Fruit fly (Drosophila melanogaster): ENCODE data around the gene RhoU.

Gene RhoU

dm6 chrX:10106562-10107147 is 20.3 kb downstream of the RhoU start:
- TF ChIP-seq tj (GFP tag; optimal IDR thresholded peaks at IDR 0.05) (peak; percentile 92), toe (GFP tag; optimal IDR thresholded peaks at IDR 0.05) (no peak), CG1620 (GFP tag; optimal IDR thresholded peaks at IDR 0.05) (no peak)

- TF ChIP-seq Clk (GFP tag; optimal IDR thresholded peaks at IDR 0.05) (no peak), CG7101 (tag; optimal IDR thresholded peaks at IDR 0.05) (no peak), tj (GFP tag; optimal IDR thresholded peaks at IDR 0.05) (no peak), CG12768 (GFP tag; optimal IDR thresholded peaks at IDR 0.05) (no peak), bab1 (GFP tag; optimal IDR thresholded peaks at IDR 0.05) (no peak), Mnt (GFP tag; optimal IDR thresholded peaks at IDR 0.05) (no peak), CG7045 (GFP tag; optimal IDR thresholded peaks at IDR 0.05) (no peak), toe (GFP tag; optimal IDR thresholded peaks at IDR 0.05) (no peak), CG14711 (tag; optimal IDR thresholded peaks at IDR 0.05) (no peak), Crg-1 (GFP tag; optimal IDR thresholded peaks at IDR 0.05) (no peak), CG1620 (GFP tag; optimal IDR thresholded peaks at IDR 0.05) (no peak), CG11617 (GFP tag; optimal IDR thresholded peaks at IDR 0.05) (no peak), Hr96 (GFP tag; optimal IDR thresholded peaks at IDR 0.05) (no peak), kay (GFP tag; ENCODE audit: borderline replicate concordance) (no peak), cnc (optimal IDR thresholded peaks at IDR 0.05) (no peak), cic (GFP tag; optimal IDR thresholded peaks at IDR 0.05) (no peak), CG5204 (GFP tag; optimal IDR thresholded peaks at IDR 0.05) (no peak), CG33017 (tag; optimal IDR thresholded peaks at IDR 0.05) (no peak), ovo (GFP tag; optimal IDR thresholded peaks at IDR 0.05) (no peak)
Observed at dm6 chrX:10108286-10108685, 22.0 kb downstream of the RhoU start.

DNA sequence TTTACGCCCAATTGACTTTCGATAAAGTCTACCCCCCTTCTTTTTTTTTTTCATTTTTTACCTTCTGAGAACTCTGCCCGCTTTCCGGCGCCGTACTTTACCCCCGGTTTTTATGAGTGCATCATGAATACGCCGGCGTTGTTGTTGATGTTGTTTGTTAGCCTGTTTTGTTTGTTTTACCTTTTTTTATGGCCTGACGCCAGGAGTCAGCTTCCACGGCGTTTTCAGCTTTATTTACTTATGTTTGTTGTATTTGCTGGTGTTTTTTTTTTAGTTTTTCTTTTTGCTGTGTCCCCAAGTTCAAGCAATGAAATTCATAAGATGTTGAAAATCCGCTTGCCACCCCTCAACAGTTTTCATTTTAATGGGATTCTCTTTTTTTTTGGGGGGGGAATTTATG is 24.6 kb downstream of the RhoU start:
- TF ChIP-seq CG12768 (GFP tag; optimal IDR thresholded peaks at IDR 0.05) (no peak), cic (GFP tag; optimal IDR thresholded peaks at IDR 0.05) (no peak), CG33017 (tag; optimal IDR thresholded peaks at IDR 0.05) (no peak)

DNA sequence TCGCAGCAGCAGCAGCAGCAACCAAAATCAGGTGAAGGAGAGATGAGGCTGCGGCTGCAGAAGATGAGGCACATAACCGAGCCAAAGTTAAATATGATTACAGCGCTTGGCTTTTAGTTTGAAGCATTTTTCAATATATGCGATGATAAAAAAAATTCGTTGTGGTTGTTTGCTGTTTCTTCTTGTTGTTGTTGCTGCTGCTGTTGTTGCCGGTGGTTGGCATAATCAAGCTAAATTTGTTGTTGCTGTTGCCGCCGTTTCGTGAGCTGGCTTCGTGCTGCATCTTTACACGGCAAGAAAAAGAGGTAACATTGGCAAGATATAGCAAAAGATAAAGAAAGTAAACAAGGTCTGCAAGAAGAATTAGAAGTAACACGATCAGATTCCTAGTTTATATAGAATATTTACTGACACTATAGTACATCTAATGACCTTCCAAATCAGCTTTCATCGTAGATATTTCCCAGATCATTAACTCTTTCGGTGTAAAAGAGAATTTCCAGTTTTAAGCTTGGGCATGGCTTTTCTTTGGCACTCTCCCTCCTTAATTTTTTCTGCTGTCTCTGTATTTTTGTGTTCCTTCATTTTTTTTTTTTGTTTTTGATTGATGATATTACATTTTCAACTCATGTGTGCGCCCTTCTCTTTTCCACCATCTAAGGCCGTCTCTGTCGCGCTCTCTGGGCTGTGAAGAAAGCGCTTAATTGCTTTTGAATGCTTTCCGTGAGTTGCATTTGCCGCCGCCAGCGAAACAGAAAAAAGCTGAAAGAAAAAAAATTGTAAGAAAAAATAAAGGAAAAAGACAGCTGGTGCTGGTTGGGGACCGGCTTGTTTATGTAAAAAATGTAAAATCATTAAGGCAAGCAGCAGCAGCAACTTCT is 27.8 kb downstream of the RhoU start:
- TF ChIP-seq CG33017 (tag; optimal IDR thresholded peaks at IDR 0.05): no peak
- TF ChIP-seq cic (GFP tag; optimal IDR thresholded peaks at IDR 0.05): no peak
- TF ChIP-seq CG1620 (GFP tag; optimal IDR thresholded peaks at IDR 0.05): no peak
- TF ChIP-seq tj (GFP tag; optimal IDR thresholded peaks at IDR 0.05): peak; percentile 88
- TF ChIP-seq CG7101 (tag; optimal IDR thresholded peaks at IDR 0.05): no peak

dm6 chrX:10115582-10116207 is 29.4 kb downstream of the RhoU start:
- TF ChIP-seq CG7101 (tag; optimal IDR thresholded peaks at IDR 0.05): no peak
- no peak for TF ChIP-seq CG7045 (GFP tag; optimal IDR thresholded peaks at IDR 0.05)
- TF ChIP-seq CG11617 (GFP tag; optimal IDR thresholded peaks at IDR 0.05): no peak
- no peak for TF ChIP-seq toe (GFP tag; optimal IDR thresholded peaks at IDR 0.05)

- no peak for TF ChIP-seq CG14711 (tag; optimal IDR thresholded peaks at IDR 0.05)
- no peak for TF ChIP-seq Clk (GFP tag; optimal IDR thresholded peaks at IDR 0.05)
Observed at dm6 chrX:10118333-10118732, 32.0 kb downstream of the RhoU start.

- TF ChIP-seq cic (GFP tag; optimal IDR thresholded peaks at IDR 0.05) (no peak), toe (GFP tag; optimal IDR thresholded peaks at IDR 0.05) (no peak), Mnt (GFP tag; optimal IDR thresholded peaks at IDR 0.05) (no peak), tj (GFP tag; optimal IDR thresholded peaks at IDR 0.05) (peak; percentile 57), cnc (optimal IDR thresholded peaks at IDR 0.05) (no peak), CG14711 (tag; optimal IDR thresholded peaks at IDR 0.05) (peak; percentile 5), bab1 (GFP tag; optimal IDR thresholded peaks at IDR 0.05) (peak; percentile 79)
Observed at dm6 chrX:10125629-10126028, 39.3 kb downstream of the RhoU start.

- TF ChIP-seq ovo (GFP tag; optimal IDR thresholded peaks at IDR 0.05) (no peak), bab1 (GFP tag; optimal IDR thresholded peaks at IDR 0.05) (no peak)
Observed at dm6 chrX:10127204-10127603, 40.9 kb downstream of the RhoU start.
